Fruit fly (Drosophila melanogaster) whole organism, embryonic: Measurements from ENCODE around the gene CG42340.
A peak's percentile ranks its signal among the peaks of the same experiment; 100 is the strongest.

Experiments
- Ada2b ChIP-seq: fragments of 200-800 bp; sonication (Bioruptor generic); IDR thresholded peaks from 2 replicates; pipeline ENCODE4 v1.3.6; 2022; ENCODE audit warnings: missing biosample characterization, missing genetic modification characterization
- Awh ChIP-seq: fragments of 200-800 bp; sonication (Bioruptor generic); IDR thresholded peaks from 2 replicates; pipeline ENCODE4, ENCODE4 v1.3.6; 2022; ENCODE audit warnings: missing biosample characterization, missing genetic modification characterization
- Bdp1 ChIP-seq: fragments of 200-800 bp; sonication (Bioruptor generic); optimal IDR thresholded peaks from 3 replicates; lab custom pipeline; 2016; ENCODE audit warnings: missing biosample characterization, missing genetic modification characterization
- Blimp-1 ChIP-seq: fragments of 200-800 bp; sonication (Bioruptor generic); optimal IDR thresholded peaks from 3 replicates; lab custom pipeline; 2018; ENCODE audit warnings: missing biosample characterization, missing genetic modification characterization, mild to moderate bottlenecking, moderate library complexity, missing genetic modification reagents
- BtbVII ChIP-seq: fragments of 200-800 bp; sonication (Bioruptor generic); optimal IDR thresholded peaks from 3 replicates; lab custom pipeline; 2017; ENCODE audit warnings: missing biosample characterization, mild to moderate bottlenecking, missing genetic modification characterization
- CG10979 ChIP-seq: fragments of 200-800 bp; sonication (Bioruptor generic); optimal IDR thresholded peaks from 2 replicates; lab custom pipeline; 2018; ENCODE audit warnings: missing biosample characterization, mild to moderate bottlenecking, missing genetic modification characterization, moderate library complexity
- CG12744 ChIP-seq: fragments of 200-800 bp; sonication (Bioruptor generic); optimal IDR thresholded peaks from 2 replicates; lab custom pipeline; 2016; ENCODE audit warnings: missing biosample characterization, missing genetic modification characterization
- CG14050 ChIP-seq: fragments of 200-800 bp; sonication (Bioruptor generic); IDR thresholded peaks from 3 replicates; pipeline ENCODE4 v1.3.6; 2022; ENCODE audit warnings: missing biosample characterization, missing genetic modification characterization
- CG1602 ChIP-seq: fragments of 200-800 bp; sonication (Bioruptor generic); optimal IDR thresholded peaks from 3 replicates; lab custom pipeline; 2016; ENCODE audit warnings: missing biosample characterization, missing genetic modification characterization
- CG16813 ChIP-seq: fragments of 200-800 bp; sonication (Bioruptor generic); IDR thresholded peaks from 3 replicates; pipeline ENCODE4 v1.3.6; 2022; ENCODE audit warnings: missing biosample characterization, missing genetic modification characterization; ENCODE audit not compliant: partially characterized antibody
- CG17359 ChIP-seq: fragments of 200-800 bp; sonication (Bioruptor generic); optimal IDR thresholded peaks from 3 replicates; lab custom pipeline; 2018; ENCODE audit warnings: missing biosample characterization, mild to moderate bottlenecking, missing genetic modification characterization, moderate library complexity
- CG17568 ChIP-seq: fragments of 200-800 bp; sonication (Bioruptor generic); optimal IDR thresholded peaks from 2 replicates; lab custom pipeline; 2018; ENCODE audit warnings: missing biosample characterization, mild to moderate bottlenecking, missing genetic modification characterization, moderate library complexity
- CG3838 ChIP-seq: fragments of 200-800 bp; sonication (Bioruptor generic); optimal IDR thresholded peaks from 3 replicates; lab custom pipeline; 2016; ENCODE audit warnings: missing biosample characterization, missing genetic modification characterization
- CG43689 ChIP-seq: fragments of 200-800 bp; sonication (Bioruptor generic); IDR thresholded peaks from 2 replicates; pipeline ENCODE4 v1.3.6; 2022; ENCODE audit warnings: missing biosample characterization, missing genetic modification characterization
- CG4424 ChIP-seq: fragments of 200-800 bp; sonication (Bioruptor generic); optimal IDR thresholded peaks from 3 replicates; lab custom pipeline; 2016; ENCODE audit warnings: missing biosample characterization, missing genetic modification characterization
- CG6272 ChIP-seq: fragments of 200-800 bp; sonication (Bioruptor generic); IDR thresholded peaks from 2 replicates; pipeline ENCODE4 v1.3.6; 2022; ENCODE audit warnings: missing biosample characterization, missing genetic modification characterization
- CG6813 ChIP-seq: fragments of 200-800 bp; sonication (Bioruptor generic); optimal IDR thresholded peaks from 2 replicates; lab custom pipeline; 2017; ENCODE audit warnings: missing biosample characterization, missing genetic modification characterization, mild to moderate bottlenecking, moderate library complexity, missing genetic modification reagents
- CG8944 ChIP-seq: fragments of 200-800 bp; sonication (Bioruptor generic); optimal IDR thresholded peaks from 3 replicates; lab custom pipeline; 2016; ENCODE audit warnings: missing biosample characterization, missing genetic modification characterization
- CG9437 ChIP-seq: fragments of 200-800 bp; sonication (Bioruptor generic); optimal IDR thresholded peaks from 2 replicates; lab custom pipeline; 2018; ENCODE audit warnings: missing biosample characterization, mild to moderate bottlenecking, missing genetic modification characterization
- CoRest ChIP-seq: fragments of 200-800 bp; sonication (Bioruptor generic); optimal IDR thresholded peaks from 3 replicates; lab custom pipeline; 2018; ENCODE audit warnings: missing biosample characterization, mild to moderate bottlenecking, missing genetic modification characterization, moderate library complexity
- Dbx ChIP-seq: fragments of 200-800 bp; sonication (Bioruptor generic); IDR thresholded peaks from 3 replicates; pipeline ENCODE4 v1.3.6; 2022; ENCODE audit warnings: missing biosample characterization, missing genetic modification characterization
- Dp ChIP-seq: fragments of 200-800 bp; sonication (Bioruptor generic); optimal IDR thresholded peaks from 2 replicates; lab custom pipeline; 2018; ENCODE audit warnings: missing biosample characterization, mild to moderate bottlenecking, missing genetic modification characterization, moderate library complexity
- E2f1 ChIP-seq: fragments of 200-800 bp; sonication (Bioruptor generic); IDR thresholded peaks from 2 replicates; pipeline ENCODE4 v1.3.6; 2022; ENCODE audit warnings: missing biosample characterization, missing genetic modification characterization
- Jarid2 ChIP-seq: fragments of 200-800 bp; sonication (Bioruptor generic); optimal IDR thresholded peaks from 3 replicates; lab custom pipeline; 2017; ENCODE audit warnings: mild to moderate bottlenecking, missing biosample characterization, missing genetic modification reagents, missing genetic modification characterization
- Max ChIP-seq: fragments of 200-800 bp; sonication (Bioruptor generic); optimal IDR thresholded peaks from 2 replicates; lab custom pipeline; 2016; ENCODE audit warnings: missing biosample characterization, mild to moderate bottlenecking, missing genetic modification characterization
- Meics ChIP-seq: fragments of 200-800 bp; sonication (Bioruptor generic); optimal IDR thresholded peaks from 2 replicates; lab custom pipeline; 2017; ENCODE audit warnings: missing biosample characterization, mild to moderate bottlenecking, missing genetic modification characterization
- Mrtf ChIP-seq: fragments of 200-800 bp; sonication (Bioruptor generic); IDR thresholded peaks from 3 replicates; pipeline ENCODE4 v1.3.6; 2022; ENCODE audit warnings: missing biosample characterization, missing genetic modification characterization
- NFAT ChIP-seq: fragments of 200-800 bp; sonication (Bioruptor generic); IDR thresholded peaks from 2 replicates; pipeline ENCODE4 v1.3.6; 2022; ENCODE audit warnings: missing biosample characterization, missing genetic modification characterization
- Oaz ChIP-seq: fragments of 200-800 bp; sonication (Bioruptor generic); IDR thresholded peaks from 2 replicates; pipeline ENCODE4 v1.3.6; 2022; ENCODE audit warnings: missing biosample characterization, missing genetic modification characterization
- Oli ChIP-seq: fragments of 200-800 bp; sonication (Bioruptor generic); optimal IDR thresholded peaks from 2 replicates; lab custom pipeline; 2018; ENCODE audit warnings: missing biosample characterization, mild to moderate bottlenecking, missing genetic modification characterization, moderate library complexity
- Optix ChIP-seq: fragments of 200-800 bp; sonication (Bioruptor generic); IDR thresholded peaks from 3 replicates; pipeline ENCODE4 v1.3.6; 2022; ENCODE audit warnings: missing biosample characterization, missing genetic modification characterization
- Xbp1 ChIP-seq: fragments of 200-800 bp; sonication (Bioruptor generic); optimal IDR thresholded peaks from 3 replicates; lab custom pipeline; 2016; ENCODE audit warnings: missing biosample characterization, mild to moderate bottlenecking, missing genetic modification characterization
- corto ChIP-seq: fragments of 200-800 bp; sonication (Bioruptor generic); optimal IDR thresholded peaks from 2 replicates; lab custom pipeline; 2016; ENCODE audit warnings: missing biosample characterization, mild to moderate bottlenecking, missing genetic modification characterization, moderate library complexity
- crp ChIP-seq, 2 experiments: fragments of 200-800 bp; sonication (Bioruptor generic); optimal IDR thresholded peaks; 2 replicates in 1 of 2; 3 replicates in 1 of 2; lab custom pipeline; 2017; ENCODE audit warnings: missing biosample characterization in 2 of 2, missing genetic modification characterization in 2 of 2, mild to moderate bottlenecking in 1 of 2, moderate library complexity in 1 of 2
- danr ChIP-seq: fragments of 200-800 bp; sonication (Bioruptor generic); IDR thresholded peaks from 2 replicates; pipeline ENCODE4 v1.3.6; 2022; ENCODE audit warnings: missing biosample characterization, missing genetic modification characterization
- en ChIP-seq: fragments of 200-800 bp; sonication (Bioruptor generic); optimal IDR thresholded peaks from 2 replicates; lab custom pipeline; 2016; ENCODE audit warnings: missing biosample characterization, missing genetic modification characterization
- fd96Cb ChIP-seq: fragments of 200-800 bp; sonication (Bioruptor generic); optimal IDR thresholded peaks from 2 replicates; lab custom pipeline; 2018; ENCODE audit warnings: missing biosample characterization, mild to moderate bottlenecking, missing genetic modification characterization, moderate library complexity
- grau ChIP-seq: fragments of 200-800 bp; optimal IDR thresholded peaks from 3 replicates; lab custom pipeline; 2019; ENCODE audit warnings: missing biosample characterization, mild to moderate bottlenecking, missing genetic modification characterization, moderate library complexity
- inv ChIP-seq: fragments of 200-800 bp; sonication (Bioruptor generic); IDR thresholded peaks from 2 replicates; pipeline ENCODE4 v1.3.6; 2022; ENCODE audit warnings: missing biosample characterization, missing genetic modification characterization; ENCODE audit not compliant: partially characterized antibody
- kay ChIP-seq: fragments of 200-800 bp; sonication (Bioruptor generic); optimal IDR thresholded peaks from 2 replicates; lab custom pipeline; 2016; ENCODE audit warnings: missing biosample characterization, missing genetic modification characterization
- lab ChIP-seq: fragments of 200-800 bp; sonication (Bioruptor generic); optimal IDR thresholded peaks from 3 replicates; lab custom pipeline; 2017; ENCODE audit warnings: missing biosample characterization, missing genetic modification characterization, mild to moderate bottlenecking, moderate library complexity, missing genetic modification reagents
- mld ChIP-seq: fragments of 200-800 bp; sonication (Bioruptor generic); IDR thresholded peaks from 3 replicates; pipeline ENCODE4 v1.3.6; 2022; ENCODE audit warnings: missing biosample characterization, missing genetic modification characterization; ENCODE audit not compliant: partially characterized antibody
- prd ChIP-seq, 3 experiments: fragments of >200 bp in 2 of 3; fragments of 200-800 bp in 1 of 3; sonication (Bioruptor generic) in 1 of 3; optimal IDR thresholded peaks in 2 of 3; IDR thresholded peaks in 1 of 3; 2 replicates in 2 of 3; 3 replicates in 1 of 3; pipeline versions ENCODE4 v1.3.6 to Lab custom; 2017 to 2022; ENCODE audit warnings: missing biosample characterization in 1 of 3, missing genetic modification characterization in 1 of 3
- pum ChIP-seq: fragments of 200-800 bp; sonication (Bioruptor generic); optimal IDR thresholded peaks from 2 replicates; lab custom pipeline; 2016; ENCODE audit warnings: missing biosample characterization, missing genetic modification characterization
- pzg ChIP-seq: fragments of 200-800 bp; sonication (Bioruptor generic); optimal IDR thresholded peaks from 3 replicates; lab custom pipeline; 2018; ENCODE audit warnings: missing biosample characterization, mild to moderate bottlenecking, missing genetic modification characterization, moderate library complexity
- salm ChIP-seq: fragments of 200-800 bp; sonication (Bioruptor generic); optimal IDR thresholded peaks from 2 replicates; lab custom pipeline; 2018; ENCODE audit warnings: missing biosample characterization, mild to moderate bottlenecking, missing genetic modification characterization
- sisA ChIP-seq: fragments of 200-800 bp; sonication (Bioruptor generic); IDR thresholded peaks from 2 replicates; pipeline ENCODE4 v1.3.6; 2022; ENCODE audit warnings: missing biosample characterization, missing genetic modification characterization
- trem ChIP-seq: fragments of 200-800 bp; optimal IDR thresholded peaks from 3 replicates; lab custom pipeline; 2019; ENCODE audit warnings: missing biosample characterization, mild to moderate bottlenecking, missing genetic modification characterization, moderate library complexity
- twi ChIP-seq: fragments of 200-800 bp; optimal IDR thresholded peaks from 2 replicates; lab custom pipeline; 2019; ENCODE audit warnings: missing biosample characterization, mild to moderate bottlenecking, missing genetic modification characterization, moderate library complexity
- unpg ChIP-seq: fragments of 200-800 bp; sonication (Bioruptor generic); optimal IDR thresholded peaks from 3 replicates; lab custom pipeline; 2018; ENCODE audit warnings: missing biosample characterization, mild to moderate bottlenecking, missing genetic modification characterization, moderate library complexity

Gene CG42340

DNA sequence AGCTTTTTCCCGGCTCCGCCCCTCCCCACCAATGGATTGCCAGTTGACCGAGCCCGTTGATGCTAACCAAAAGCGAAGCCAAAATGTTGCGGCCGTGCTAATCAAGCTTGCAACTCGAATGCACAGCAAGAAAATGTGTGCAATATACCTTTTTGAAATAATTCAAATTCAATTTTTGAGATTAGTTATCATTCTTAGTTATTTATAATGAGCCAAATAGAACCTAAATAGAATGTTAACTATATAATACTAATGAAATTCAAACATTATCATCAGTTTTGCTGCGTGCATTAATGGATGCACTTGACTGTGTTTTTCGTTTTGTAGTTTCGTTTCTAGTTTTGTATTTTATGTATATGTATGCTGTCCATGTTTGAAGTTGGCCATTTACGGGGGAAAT lies 18.2 kb upstream of the CG42340 start (continued):
- TF ChIP-seq Dp (GFP tag; lab: Kevin White, UChicago) (no peak), corto (GFP tag; lab: Kevin White, UChicago) (no peak), fd96Cb (tag; lab: Kevin White, UChicago) (peak; percentile 31), grau (peak; percentile 56), CG6813 (no peak), CG17568 (GFP tag; lab: Kevin White, UChicago) (peak; percentile 1), CG1602 (GFP tag; lab: Kevin White, UChicago) (no peak), CG3838 (GFP tag; lab: Kevin White, UChicago) (no peak), sisA (GFP tag; lab: Robert Waterston, UW) (peak; percentile 42; the same call in 1 of the 2 replicates), Ada2b (0 out of 2 replicates have a peak, but pooled peaks have one; percentile 28), Oli (tag; lab: Kevin White, UChicago) (peak; percentile 59), en (no peak), Bdp1 (no peak), Max (GFP tag; lab: Kevin White, UChicago) (no peak), mld (GFP tag; lab: Robert Waterston, UW) (no peak), BtbVII (GFP tag; lab: Kevin White, UChicago) (no peak), CG12744 (GFP tag; lab: Kevin White, UChicago) (no peak), CG14050 (GFP tag; lab: Robert Waterston, UW) (peak; percentile 40; the same call in 2 of the 3 replicates), inv (GFP tag; lab: Robert Waterston, UW) (no peak), CG6272 (GFP tag; lab: Robert Waterston, UW) (no peak), Xbp1 (GFP tag; lab: Kevin White, UChicago) (peak; percentile 40), pum (GFP tag; lab: Kevin White, UChicago) (no peak), Meics (GFP tag; lab: Kevin White, UChicago) (peak; percentile 2), unpg (peak; percentile 67), Dbx (no peak), NFAT (GFP tag; lab: Robert Waterston, UW) (no peak), CoRest (tag; lab: Kevin White, UChicago) (peak; percentile 51), twi (no peak), CG43689 (GFP tag; lab: Robert Waterston, UW) (no peak), CG9437 (GFP tag; lab: Kevin White, UChicago) (peak; percentile 17), Oaz (no peak), trem (tag; lab: Kevin White, UChicago) (no peak), prd (optimal IDR thresholded peaks at IDR 0.05; lab: Kevin White, UChicago) (no peak), prd (GFP tag; IDR thresholded peaks at IDR 0.05; lab: Robert Waterston, UW) (peak; percentile 58; the same call in 2 of the 3 replicates), Mrtf (GFP tag; lab: Robert Waterston, UW) (peak; percentile 35; the same call in 1 of the 3 replicates), CG4424 (no peak), Awh (GFP tag; lab: Robert Waterston, UW) (peak; percentile 35; the same call in 1 of the 2 replicates), E2f1 (GFP tag; lab: Robert Waterston, UW) (peak; percentile 37; the same call in 1 of the 2 replicates), kay (GFP tag; lab: Kevin White, UChicago) (no peak), CG8944 (GFP tag; lab: Kevin White, UChicago) (no peak), Jarid2 (GFP tag; lab: Kevin White, UChicago) (no peak), salm (peak; percentile 34), CG10979 (tag; lab: Kevin White, UChicago) (peak; percentile 47), CG16813 (GFP tag; lab: Robert Waterston, UW) (no peak), Optix (GFP tag; lab: Robert Waterston, UW) (0 out of 3 replicates have a peak, but pooled peaks have one; percentile 23), lab (GFP tag; lab: Kevin White, UChicago) (peak; percentile 31), crp (GFP tag; optimal IDR thresholded peaks at IDR 0.05; lab: Kevin White, UChicago) (no peak), Blimp-1 (GFP tag; lab: Kevin White, UChicago) (peak; percentile 64), CG17359 (tag; lab: Kevin White, UChicago) (peak; percentile 58), pzg (GFP tag; lab: Kevin White, UChicago) (no peak), danr (GFP tag; lab: Robert Waterston, UW) (no peak)
